Worm (Caenorhabditis elegans) whole organism, L4 larva: ENCODE data around the gene gcy-14.

Source experiments
- egl-27 ChIP-seq: sonication (generic microtip); optimal IDR thresholded peaks from 3 replicates; lab custom pipeline; 2017; ENCODE audit warnings: missing biosample characterization, missing genetic modification reagents, missing genetic modification characterization
- fos-1 ChIP-seq: fragments of 150-350 bp; optimal IDR thresholded peaks from 2 replicates; lab custom pipeline; 2014; ENCODE audit warnings: missing biosample characterization, missing genetic modification characterization
- nhr-48 ChIP-seq: sonication (generic microtip); optimal IDR thresholded peaks from 2 replicates; lab custom pipeline; 2016; ENCODE audit warnings: mild to moderate bottlenecking, missing genetic modification characterization, missing compliant biosample characterization
- sdz-12 ChIP-seq: fragments of 200-800 bp; sonication (Bioruptor generic); optimal IDR thresholded peaks from 2 replicates; lab custom pipeline; 2018; ENCODE audit warnings: mild to moderate bottlenecking, missing genetic modification characterization, missing compliant biosample characterization

ce11 chrV:14876257-14876656 is 8.2 kb upstream of the gcy-14 start:
- TF ChIP-seq sdz-12 (GFP tag; lab: Kevin White, UChicago) (no peak), nhr-48 (tag; lab: Kevin White, UChicago) (no peak), fos-1 (tag; lab: Kevin White, UChicago) (no peak), egl-27 (no peak)
